Fruit fly (Drosophila melanogaster): ENCODE results near the gene gnu.
A peak's percentile ranks its signal among the peaks of the same experiment; 100 is the strongest.

The gnu gene

dm6 chr3L:14804724-14805221 lies 1.6 kb upstream of the gnu start, which contains the start of gene CG17839 (continued):
- TF ChIP-seq CG2889 (GFP tag; IDR thresholded peaks at IDR 0.05) (no peak), onecut (GFP tag; IDR thresholded peaks at IDR 0.05) (peak; percentile 26; the same call in 1 of the 2 replicates), Tbp (GFP tag; optimal IDR thresholded peaks at IDR 0.05) (no peak), pum (GFP tag; optimal IDR thresholded peaks at IDR 0.05) (no peak), CG9932 (GFP tag; IDR thresholded peaks at IDR 0.05) (peak; percentile 29; the same call in 1 of the 2 replicates), corto (GFP tag; optimal IDR thresholded peaks at IDR 0.05) (no peak), Adf1 (GFP tag; IDR thresholded peaks at IDR 0.05) (peak; percentile 83), CG4282 (GFP tag; optimal IDR thresholded peaks at IDR 0.05) (no peak), Lpt (GFP tag; optimal IDR thresholded peaks at IDR 0.05) (no peak), hb (GFP tag; IDR thresholded peaks at IDR 0.05; ENCODE audit: partially characterized antibody) (no peak), CG6654 (GFP tag; optimal IDR thresholded peaks at IDR 0.05) (no peak), Lim3 (GFP tag; IDR thresholded peaks at IDR 0.05) (no peak), CG4328 (GFP tag; optimal IDR thresholded peaks at IDR 0.05) (no peak), CG7556 (GFP tag; optimal IDR thresholded peaks at IDR 0.05) (no peak), CG9817 (tag; optimal IDR thresholded peaks at IDR 0.05) (no peak), Mrtf (GFP tag; IDR thresholded peaks at IDR 0.05) (no peak), ranshi (GFP tag; IDR thresholded peaks at IDR 0.05) (no peak), sisA (GFP tag; IDR thresholded peaks at IDR 0.05) (no peak), klu (GFP tag; IDR thresholded peaks at IDR 0.05) (no peak), CG13424 (tag; optimal IDR thresholded peaks at IDR 0.05) (no peak), pho (GFP tag; optimal IDR thresholded peaks at IDR 0.05) (no peak), dati (GFP tag; IDR thresholded peaks at IDR 0.05) (no peak), Mes4 (GFP tag; optimal IDR thresholded peaks at IDR 0.05) (no peak), CG18764 (GFP tag; optimal IDR thresholded peaks at IDR 0.05) (no peak), Max (GFP tag; optimal IDR thresholded peaks at IDR 0.05) (no peak), lmd (GFP tag; IDR thresholded peaks at IDR 0.05) (no peak), Neu2 (GFP tag; optimal IDR thresholded peaks at IDR 0.05; ENCODE audit: borderline replicate concordance) (no peak), vvl (GFP tag; IDR thresholded peaks at IDR 0.05) (no peak), bcd (GFP tag; optimal IDR thresholded peaks at IDR 0.05) (peak; percentile 33), CG11093 (GFP tag; IDR thresholded peaks at IDR 0.05) (no peak), chif (GFP tag; optimal IDR thresholded peaks at IDR 0.05) (no peak), fru (optimal IDR thresholded peaks at IDR 0.05) (no peak), CG14050 (GFP tag; IDR thresholded peaks at IDR 0.05) (no peak), Nf-YC (tag; optimal IDR thresholded peaks at IDR 0.05) (peak; percentile 37), abd-A (tag; optimal IDR thresholded peaks at IDR 0.05) (peak; percentile 60), pita (GFP tag; optimal IDR thresholded peaks at IDR 0.05) (no peak), aop (GFP tag; IDR thresholded peaks at IDR 0.05) (no peak), Fer3 (tag; optimal IDR thresholded peaks at IDR 0.05) (peak; percentile 4), CG3065 (GFP tag; optimal IDR thresholded peaks at IDR 0.05) (no peak), dpn (GFP tag; optimal IDR thresholded peaks at IDR 0.05) (no peak), CG12155 (GFP tag; optimal IDR thresholded peaks at IDR 0.05) (no peak), CG11398 (GFP tag; optimal IDR thresholded peaks at IDR 0.05) (no peak), lilli (GFP tag; optimal IDR thresholded peaks at IDR 0.05) (no peak), CG13775 (GFP tag; optimal IDR thresholded peaks at IDR 0.05) (no peak), so (GFP tag; IDR thresholded peaks at IDR 0.05) (peak; percentile 32; the same call in 1 of the 3 replicates), CG4707 (GFP tag; optimal IDR thresholded peaks at IDR 0.05) (no peak), ase (GFP tag; IDR thresholded peaks at IDR 0.05) (no peak), CG10321 (GFP tag; IDR thresholded peaks at IDR 0.05) (no peak), CG18011 (GFP tag; optimal IDR thresholded peaks at IDR 0.05) (no peak), BEAF-32 (GFP tag; optimal IDR thresholded peaks at IDR 0.05) (no peak), CG10979 (tag; optimal IDR thresholded peaks at IDR 0.05) (no peak), ara (GFP tag; IDR thresholded peaks at IDR 0.05) (no peak), nerfin-1 (tag; optimal IDR thresholded peaks at IDR 0.05) (no peak)

Measured in whole organism, embryonic.